Worm (Caenorhabditis elegans) whole organism, L4/young adult: Measurements from ENCODE around the gene tsp-18.

Experiments
- W03F9.2 ChIP-seq: fragments of 150-350 bp; optimal IDR thresholded peaks from 2 replicates; lab custom pipeline; 2014; ENCODE audit warnings: missing biosample characterization, missing genetic modification characterization
- him-1 ChIP-seq: sonication (generic microtip); optimal IDR thresholded peaks from 2 replicates; lab custom pipeline; 2016; ENCODE audit warnings: missing genotype, missing genetic modification reagents, missing genetic modification characterization, missing compliant biosample characterization

- TF ChIP-seq him-1 (no peak), W03F9.2 (tag; lab: Kevin White, UChicago) (peak; percentile 55)
Observed at ce11 chrII:5930095-5930653, 25.8 kb downstream of the tsp-18 start.
